Worm (Caenorhabditis elegans) whole organism, early embryonic: ENCODE results near the gene flh-2.

ENCODE experiments used
- ama-1 ChIP-seq: fragments of 150-350 bp; optimal IDR thresholded peaks from 2 replicates; lab custom pipeline; 2014
- ets-7 ChIP-seq: sonication (generic microtip); optimal IDR thresholded peaks from 2 replicates; lab custom pipeline; 2016; ENCODE audit warnings: missing genotype, missing genetic modification characterization, missing compliant biosample characterization
- hmbx-1 ChIP-seq: sonication (generic microtip); optimal IDR thresholded peaks from 2 replicates; lab custom pipeline; 2016; ENCODE audit warnings: mild to moderate bottlenecking, missing genetic modification characterization, missing compliant biosample characterization
- hmg-4 ChIP-seq: fragments of 200-800 bp; sonication (Bioruptor generic); optimal IDR thresholded peaks from 2 replicates; lab custom pipeline; 2018; ENCODE audit warnings: mild to moderate bottlenecking, missing genetic modification characterization, missing compliant biosample characterization
- sea-1 ChIP-seq: fragments of 200-800 bp; sonication (Bioruptor generic); conservative IDR thresholded peaks from 2 replicates; pipeline ENCODE4 v1.3.6; 2022; ENCODE audit warnings: missing genetic modification characterization, missing compliant biosample characterization
- tbx-11 ChIP-seq: fragments of 200-800 bp; sonication (Bioruptor generic); IDR thresholded peaks from 2 replicates; pipeline ENCODE4 v1.3.6; 2022; ENCODE audit warnings: missing genetic modification characterization, missing compliant biosample characterization

DNA sequence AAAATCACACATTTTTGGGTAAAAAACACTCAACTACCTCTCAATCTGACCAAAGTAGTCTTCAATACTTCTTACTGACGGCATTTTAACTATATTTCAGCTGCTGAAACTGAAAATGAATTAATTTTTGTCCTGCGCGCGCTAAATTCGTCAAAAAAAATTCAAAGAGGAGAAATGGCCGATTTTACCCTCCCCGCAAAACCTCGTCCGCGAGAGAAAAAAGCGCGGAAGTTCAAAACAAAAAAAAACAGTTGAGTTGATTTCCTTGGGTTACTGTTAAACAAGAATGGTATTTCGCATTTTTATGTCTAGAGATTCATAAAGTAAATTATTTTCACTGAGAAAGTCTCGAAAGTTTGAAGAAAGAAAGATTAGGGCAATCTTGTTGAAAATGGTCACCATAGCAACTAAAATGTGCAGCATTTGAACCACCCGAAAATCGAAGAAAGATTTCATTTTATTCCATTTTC lies 34.9 kb downstream of the flh-2 start, which contains the start of the genes C27F2.10 and wdr-60:
- no peak for TF ChIP-seq hmg-4 (GFP tag; lab: Kevin White, UChicago)
- TF ChIP-seq ama-1 (lab: Kevin White, UChicago): no peak
- TF ChIP-seq sea-1 (GFP tag; lab: Robert Waterston, UW): no peak
- TF ChIP-seq tbx-11 (GFP tag; lab: Robert Waterston, UW): no peak
- TF ChIP-seq hmbx-1 (tag; lab: Kevin White, UChicago): no peak
- no peak for TF ChIP-seq ets-7
